Worm (Caenorhabditis elegans) whole organism, L4 larva: ENCODE results near the gene nhr-256.

Experiments
- D1046.2 ChIP-seq: fragments of 200-800 bp; sonication (Bioruptor generic); IDR thresholded peaks from 2 replicates; pipeline ENCODE4 v1.3.6; 2022; ENCODE audit warnings: missing genetic modification characterization, missing compliant biosample characterization
- F10B5.3 ChIP-seq: sonication (generic microtip); optimal IDR thresholded peaks from 2 replicates; lab custom pipeline; 2016; ENCODE audit warnings: mild to moderate bottlenecking, missing genetic modification characterization, missing compliant biosample characterization
- F37D6.2 ChIP-seq: sonication (generic microtip); optimal IDR thresholded peaks from 2 replicates; lab custom pipeline; 2016; ENCODE audit warnings: mild to moderate bottlenecking, missing genetic modification characterization, missing compliant biosample characterization
- F49E8.2 ChIP-seq: sonication (generic microtip); optimal IDR thresholded peaks from 2 replicates; lab custom pipeline; 2016; ENCODE audit warnings: missing compliant biosample characterization, mild to moderate bottlenecking, missing genetic modification characterization, borderline replicate concordance
- R02D3.7 ChIP-seq: fragments of 150-350 bp; sonication (generic microtip); optimal IDR thresholded peaks from 3 replicates; lab custom pipeline; 2014; ENCODE audit warnings: missing biosample characterization, missing genetic modification characterization
- Y105C5A.15 ChIP-seq: fragments of 200-800 bp; sonication (Bioruptor generic); IDR thresholded peaks from 2 replicates; pipeline ENCODE4 v1.3.6; 2022; ENCODE audit warnings: missing genetic modification characterization, missing compliant biosample characterization
- ceh-20 ChIP-seq: fragments of 200-800 bp; sonication (Bioruptor generic); IDR thresholded peaks from 2 replicates; pipeline ENCODE4 v1.3.6; 2022; ENCODE audit warnings: missing genetic modification reagents, missing genetic modification characterization, missing compliant biosample characterization
- ceh-82 ChIP-seq: sonication (generic microtip); optimal IDR thresholded peaks from 2 replicates; lab custom pipeline; 2017; ENCODE audit warnings: missing biosample characterization, missing genetic modification characterization
- ces-1 ChIP-seq: fragments of 150-350 bp; sonication (generic microtip); optimal IDR thresholded peaks from 4 replicates; lab custom pipeline; 2014; ENCODE audit warnings: missing biosample characterization, missing genetic modification reagents, missing genetic modification characterization
- daf-12 ChIP-seq: fragments of 150-350 bp; optimal IDR thresholded peaks from 2 replicates; lab custom pipeline; 2014; ENCODE audit warnings: missing biosample characterization, missing genetic modification reagents, missing genetic modification characterization
- daf-8 ChIP-seq: fragments of 200-800 bp; sonication (Bioruptor generic); IDR thresholded peaks from 2 replicates; pipeline ENCODE4 v1.3.6; 2022; ENCODE audit warnings: missing genetic modification characterization, missing compliant biosample characterization
- dmd-8 ChIP-seq: fragments of 200-800 bp; sonication (Bioruptor generic); IDR thresholded peaks from 2 replicates; pipeline ENCODE4 v1.3.6; 2022; ENCODE audit warnings: missing genetic modification characterization, missing compliant biosample characterization
- dmd-9 ChIP-seq: fragments of 200-800 bp; sonication (Bioruptor generic); IDR thresholded peaks from 2 replicates; pipeline ENCODE4 v1.3.6; 2022; ENCODE audit warnings: missing genetic modification reagents, missing genetic modification characterization, missing compliant biosample characterization
- dpl-1 ChIP-seq: fragments of 150-350 bp; optimal IDR thresholded peaks from 2 replicates; lab custom pipeline; 2014; ENCODE audit warnings: missing biosample characterization, missing genetic modification reagents, missing genetic modification characterization
- egl-27 ChIP-seq: sonication (generic microtip); optimal IDR thresholded peaks from 3 replicates; lab custom pipeline; 2017; ENCODE audit warnings: missing biosample characterization, missing genetic modification reagents, missing genetic modification characterization
- fos-1 ChIP-seq: fragments of 150-350 bp; optimal IDR thresholded peaks from 2 replicates; lab custom pipeline; 2014; ENCODE audit warnings: missing biosample characterization, missing genetic modification characterization
- gei-8 ChIP-seq: fragments of 200-800 bp; sonication (Bioruptor generic); optimal IDR thresholded peaks from 2 replicates; lab custom pipeline; 2018; ENCODE audit warnings: mild to moderate bottlenecking, missing genetic modification characterization, missing compliant biosample characterization
- hlh-11 ChIP-seq: fragments of 200-800 bp; sonication (Bioruptor generic); optimal IDR thresholded peaks from 2 replicates; lab custom pipeline; 2018; ENCODE audit warnings: mild to moderate bottlenecking, missing genetic modification characterization, missing compliant biosample characterization
- lin-13 ChIP-seq: fragments of 150-350 bp; optimal IDR thresholded peaks from 2 replicates; lab custom pipeline; 2014; ENCODE audit warnings: missing biosample characterization, missing genetic modification reagents, missing genetic modification characterization
- lin-38 ChIP-seq: fragments of 200-800 bp; sonication (Bioruptor generic); IDR thresholded peaks from 2 replicates; pipeline ENCODE4 v1.3.6; 2022; ENCODE audit warnings: missing genetic modification reagents, missing genetic modification characterization, missing compliant biosample characterization
- madf-5 ChIP-seq, 2 experiments: fragments of 200-800 bp; sonication (Bioruptor generic); IDR thresholded peaks; 2 replicates each; pipeline ENCODE4 v1.3.6; 2022; ENCODE audit warnings: missing compliant biosample characterization in 2 of 2, missing genetic modification characterization in 2 of 2
- mdl-1 ChIP-seq, 2 experiments: fragments of 150-350 bp in 1 of 2; sonication (generic microtip) in 1 of 2; optimal IDR thresholded peaks; 2 replicates each; lab custom pipeline; 2014 to 2017; ENCODE audit warnings: missing biosample characterization in 2 of 2, missing genetic modification characterization in 2 of 2
- nhr-10 ChIP-seq: fragments of 150-350 bp; optimal IDR thresholded peaks from 2 replicates; lab custom pipeline; 2014; ENCODE audit warnings: missing biosample characterization, missing genetic modification characterization
- nhr-111 ChIP-seq: fragments of 200-800 bp; sonication (Bioruptor generic); optimal IDR thresholded peaks from 2 replicates; lab custom pipeline; 2018; ENCODE audit warnings: mild to moderate bottlenecking, missing genetic modification characterization, missing compliant biosample characterization
- nhr-237 ChIP-seq: sonication (generic microtip); optimal IDR thresholded peaks from 2 replicates; lab custom pipeline; 2017; ENCODE audit warnings: missing biosample characterization, missing genetic modification characterization
- nhr-25 ChIP-seq: sonication (generic microtip); optimal IDR thresholded peaks from 2 replicates; lab custom pipeline; 2017; ENCODE audit warnings: missing genetic modification characterization, mild to moderate bottlenecking, missing compliant biosample characterization, antibody characterized with exemption, moderate library complexity, borderline replicate concordance; ENCODE audit not compliant: insufficient read depth
- nhr-42 ChIP-seq: fragments of 200-800 bp; sonication (Bioruptor generic); IDR thresholded peaks from 2 replicates; pipeline ENCODE4 v1.3.6; 2022; ENCODE audit warnings: missing genetic modification characterization, missing compliant biosample characterization
- nhr-6 ChIP-seq: fragments of 150-350 bp; optimal IDR thresholded peaks from 2 replicates; lab custom pipeline; 2014; ENCODE audit warnings: missing biosample characterization, missing genetic modification characterization
- saeg-2 ChIP-seq: fragments of 200-800 bp; sonication (Bioruptor generic); IDR thresholded peaks from 2 replicates; pipeline ENCODE4 v1.3.6; 2022; ENCODE audit warnings: missing genetic modification reagents, missing genetic modification characterization, missing compliant biosample characterization
- sdz-12 ChIP-seq: fragments of 200-800 bp; sonication (Bioruptor generic); optimal IDR thresholded peaks from 2 replicates; lab custom pipeline; 2018; ENCODE audit warnings: mild to moderate bottlenecking, missing genetic modification characterization, missing compliant biosample characterization
- set-16 ChIP-seq: fragments of 200-800 bp; sonication (Bioruptor generic); IDR thresholded peaks from 2 replicates; pipeline ENCODE4 v1.3.6; 2022; ENCODE audit warnings: missing genetic modification reagents, missing genetic modification characterization, missing compliant biosample characterization
- snpc-1.2 ChIP-seq: fragments of 200-800 bp; sonication (Bioruptor generic); IDR thresholded peaks from 2 replicates; pipeline ENCODE4 v1.3.6; 2022; ENCODE audit warnings: missing genetic modification reagents, missing genetic modification characterization, missing compliant biosample characterization
- tra-1 ChIP-seq: fragments of 200-800 bp; sonication (Bioruptor generic); IDR thresholded peaks from 2 replicates; pipeline ENCODE4 v1.3.6; 2022; ENCODE audit warnings: missing genetic modification reagents, missing genetic modification characterization, missing compliant biosample characterization
- unc-130 ChIP-seq: sonication (generic microtip); optimal IDR thresholded peaks from 2 replicates; lab custom pipeline; 2016; ENCODE audit warnings: missing genetic modification reagents, missing genetic modification characterization, missing compliant biosample characterization
- unc-39 ChIP-seq: sonication (generic microtip); optimal IDR thresholded peaks from 2 replicates; lab custom pipeline; 2017; ENCODE audit warnings: missing biosample characterization, missing genetic modification characterization
- zfp-2 ChIP-seq: sonication (generic microtip); optimal IDR thresholded peaks from 2 replicates; lab custom pipeline; 2016; ENCODE audit warnings: mild to moderate bottlenecking, missing genetic modification characterization, missing compliant biosample characterization
- ztf-7 ChIP-seq: fragments of 150-350 bp; optimal IDR thresholded peaks from 2 replicates; lab custom pipeline; 2014; ENCODE audit warnings: missing biosample characterization, missing genetic modification characterization

The nhr-256 gene

DNA sequence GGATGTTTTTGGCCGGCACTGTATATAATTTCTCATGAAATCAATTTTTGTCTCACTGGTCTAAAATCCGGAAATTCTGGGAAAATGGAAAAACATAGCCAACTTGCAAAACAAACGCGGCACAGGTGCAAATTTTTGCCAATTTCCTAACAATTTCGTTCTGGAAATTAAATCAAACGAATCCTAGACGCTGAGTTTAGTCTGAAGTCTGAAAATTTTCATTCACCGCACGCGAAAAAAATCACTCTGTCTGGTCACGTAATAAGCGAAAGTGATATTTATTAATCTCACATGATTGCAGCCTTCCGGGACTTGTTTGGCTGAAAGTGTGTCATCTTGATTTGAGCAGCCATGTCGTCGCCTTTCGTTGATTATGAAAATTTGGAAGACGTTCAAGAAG lies 26.7 kb upstream of the nhr-256 start, which contains the start of gene srw-103:
Gene srw-103 (plus strand): TSS at position 301 of the 400 bp plus-strand sequence.
- no peak for TF ChIP-seq R02D3.7 (tag; lab: Kevin White, UChicago)
- TF ChIP-seq egl-27 (tag; lab: Kevin White, UChicago), result no peak
- TF ChIP-seq D1046.2, result no peak
- no peak for TF ChIP-seq F49E8.2 (tag; lab: Kevin White, UChicago)
- TF ChIP-seq hlh-11 (tag; lab: Kevin White, UChicago), result no peak
- no peak for TF ChIP-seq madf-5 (GFP tag; IDR thresholded peaks at IDR 0.05; lab: Robert Waterston, UW)
- no peak for TF ChIP-seq saeg-2 (GFP tag; lab: Robert Waterston, UW)
- no peak for TF ChIP-seq unc-39
- no peak for TF ChIP-seq nhr-237 (tag; lab: Kevin White, UChicago)
- no peak for TF ChIP-seq lin-38 (GFP tag; lab: Robert Waterston, UW)

DNA sequence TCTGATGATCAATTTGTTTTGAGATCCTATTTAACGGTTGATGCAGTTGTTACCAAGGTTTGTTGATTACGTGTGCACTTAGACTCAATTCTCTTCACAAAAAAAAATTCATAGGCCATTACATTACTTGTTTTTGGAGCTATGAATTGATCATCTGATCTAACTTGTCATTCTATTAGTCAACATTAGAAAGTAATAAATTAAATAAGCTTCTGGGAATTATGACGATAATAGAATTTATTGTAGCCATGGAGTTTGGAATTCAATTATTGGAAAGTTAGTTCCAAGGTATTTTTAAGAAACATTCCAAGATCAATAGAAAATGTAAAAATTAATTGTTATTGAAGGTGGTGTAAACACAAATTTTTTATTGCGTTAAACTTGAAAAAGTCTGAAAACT lies 25.3 kb upstream of the nhr-256 start:
- TF ChIP-seq daf-8 (GFP tag; lab: Robert Waterston, UW) (no peak), nhr-42 (no peak), ces-1 (GFP tag; lab: Kevin White, UChicago) (peak; percentile 5), gei-8 (GFP tag; lab: Kevin White, UChicago) (no peak), ceh-82 (no peak)

DNA sequence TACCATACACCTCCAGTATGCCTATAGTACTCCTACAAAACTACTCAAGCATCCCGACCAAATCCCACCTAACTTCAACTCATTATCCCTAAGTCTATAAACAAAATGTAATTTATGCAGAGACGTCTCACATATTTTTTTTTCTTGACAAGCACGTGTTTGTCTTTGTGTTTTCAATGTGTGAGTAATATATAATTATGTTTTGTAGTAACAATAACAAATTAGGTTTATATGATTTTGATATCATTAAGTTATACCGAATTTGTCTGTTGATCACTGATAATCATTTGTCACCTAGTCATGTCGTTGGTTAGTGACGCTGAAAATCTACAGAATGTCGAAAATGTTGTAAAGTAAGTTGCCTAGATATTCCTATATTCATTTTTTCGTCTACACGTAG lies 23.6 kb upstream of the nhr-256 start, which contains the start of gene srw-102:
Gene srw-102 (plus strand): TSS at position 301 of the 400 bp plus-strand sequence.
- TF ChIP-seq ces-1 (GFP tag; lab: Kevin White, UChicago) (no peak), daf-12 (no peak), nhr-111 (GFP tag; lab: Kevin White, UChicago) (no peak), nhr-10 (tag; lab: Kevin White, UChicago) (no peak), lin-13 (GFP tag; lab: Kevin White, UChicago) (no peak), ceh-20 (no peak), Y105C5A.15 (GFP tag; lab: Robert Waterston, UW) (no peak)

DNA sequence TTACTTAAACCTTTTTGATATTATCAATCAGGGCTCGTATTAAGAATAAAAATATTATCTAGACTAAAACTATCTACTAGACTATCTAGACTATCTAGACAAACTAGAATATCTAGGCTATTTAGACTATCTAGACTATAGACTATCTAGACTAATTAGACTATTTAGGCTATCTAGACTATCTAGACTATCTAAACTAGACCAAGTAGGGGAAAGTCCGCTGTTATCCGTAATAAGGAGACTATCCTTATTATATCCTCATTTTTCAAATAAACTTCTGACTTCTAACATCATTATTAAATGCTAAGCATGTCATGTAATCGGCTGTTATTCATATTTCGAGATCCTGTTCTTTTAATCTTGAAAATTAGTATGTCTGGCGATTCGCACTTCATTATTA lies 21.6 kb upstream of the nhr-256 start, which contains the start of gene srw-101:
Gene srw-101 (plus strand): TSS at position 301 of the 400 bp plus-strand sequence.
- TF ChIP-seq hlh-11 (tag; lab: Kevin White, UChicago) (no peak), fos-1 (tag; lab: Kevin White, UChicago) (no peak), nhr-25 (tag; lab: Kevin White, UChicago) (no peak), set-16 (no peak), daf-12 (no peak), ztf-7 (tag; lab: Kevin White, UChicago) (no peak), sdz-12 (GFP tag; lab: Kevin White, UChicago) (no peak), lin-13 (GFP tag; lab: Kevin White, UChicago) (no peak), tra-1 (GFP tag; lab: Robert Waterston, UW) (no peak), unc-130 (GFP tag; lab: Kevin White, UChicago) (no peak), F10B5.3 (no peak), mdl-1 (tag; optimal IDR thresholded peaks at IDR 0.05; lab: Kevin White, UChicago) (no peak), snpc-1.2 (GFP tag; lab: Robert Waterston, UW) (no peak), dmd-9 (no peak), dpl-1 (GFP tag; lab: Kevin White, UChicago) (no peak), nhr-6 (tag; lab: Kevin White, UChicago) (no peak), Y105C5A.15 (GFP tag; lab: Robert Waterston, UW) (no peak), zfp-2 (tag; lab: Kevin White, UChicago) (no peak), F37D6.2 (tag; lab: Kevin White, UChicago) (no peak), dmd-8 (GFP tag; lab: Robert Waterston, UW) (no peak)
